Fruit fly (Drosophila melanogaster) S2 (cell line): Measurements from ENCODE around the gene CG8461.

Experiments used
- CG8478 ChIP-seq: fragments of >200 bp; optimal IDR thresholded peaks from 2 replicates; lab custom pipeline; 2018
- CTCF ChIP-seq, 2 experiments: fragments of >200 bp; optimal IDR thresholded peaks; 2 replicates each; lab custom pipeline; 2018

- TF ChIP-seq CTCF (optimal IDR thresholded peaks at IDR 0.05; lab: Kevin White, UChicago) (no peak), CG8478 (lab: Kevin White, UChicago) (no peak)
Observed at dm6 chr3R:14473574-14473973, 39.9 kb downstream of the CG8461 start.
